Worm (Caenorhabditis elegans) whole organism, mixed stage, embryonic: ENCODE data around the gene srx-5.

Experiments used
- drap-1 ChIP-seq: fragments of 200-800 bp; sonication (Bioruptor generic); optimal IDR thresholded peaks from 3 replicates; lab custom pipeline; 2018; ENCODE audit warnings: mild to moderate bottlenecking, missing genetic modification characterization, missing compliant biosample characterization
- nhr-76 ChIP-seq: sonication (generic microtip); optimal IDR thresholded peaks from 2 replicates; lab custom pipeline; 2017; ENCODE audit warnings: missing biosample characterization, missing genetic modification characterization
- snpc-4 ChIP-seq: fragments of 150-350 bp; optimal IDR thresholded peaks from 2 replicates; lab custom pipeline; 2014; ENCODE audit warnings: missing biosample characterization, missing genetic modification characterization

DNA sequence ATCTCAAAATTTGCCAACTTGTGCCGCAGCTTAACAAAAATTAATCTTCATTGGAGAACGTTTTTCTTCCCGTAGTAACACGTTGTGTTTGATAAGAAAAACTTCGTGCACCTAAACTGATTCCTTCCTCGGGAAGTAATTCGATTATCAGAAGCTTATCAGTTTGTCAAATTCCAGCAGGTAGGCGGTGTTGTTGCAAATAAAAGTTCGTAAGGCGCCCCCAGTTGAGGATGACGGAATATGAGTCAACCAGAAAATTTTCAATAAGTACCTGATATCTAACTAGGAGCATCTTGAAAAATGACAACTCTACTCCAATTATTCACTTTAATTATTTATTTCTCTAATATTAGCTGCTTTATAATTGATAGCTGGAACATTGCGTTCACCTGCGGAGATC is 41.9 kb downstream of the srx-5 start, which contains the start of gene C05E4.7:
- TF ChIP-seq nhr-76 (tag; lab: Kevin White, UChicago) (no peak), snpc-4 (tag; lab: Kevin White, UChicago) (no peak), drap-1 (GFP tag; lab: Kevin White, UChicago) (no peak)
